Worm (Caenorhabditis elegans) whole organism, L1 larva: ENCODE data around the gene ZK632.2.

Experiments used
- C34B4.2 ChIP-seq: sonication (generic microtip); optimal IDR thresholded peaks from 2 replicates; lab custom pipeline; 2017; ENCODE audit warnings: mild to moderate bottlenecking, missing genetic modification characterization, missing compliant biosample characterization
- Y116A8C.19 ChIP-seq: sonication (generic microtip); optimal IDR thresholded peaks from 2 replicates; lab custom pipeline; 2016; ENCODE audit warnings: missing compliant biosample characterization, missing genetic modification characterization, borderline replicate concordance
- aha-1 ChIP-seq: fragments of 150-350 bp; optimal IDR thresholded peaks from 2 replicates; lab custom pipeline; 2014; ENCODE audit warnings: missing biosample characterization, missing genetic modification characterization
- ama-1 ChIP-seq: fragments of 150-350 bp; optimal IDR thresholded peaks from 2 replicates; lab custom pipeline; 2014
- ceh-90 ChIP-seq: sonication (generic microtip); optimal IDR thresholded peaks from 2 replicates; lab custom pipeline; 2016; ENCODE audit warnings: missing genetic modification characterization, missing compliant biosample characterization
- dsc-1 ChIP-seq: sonication (generic microtip); optimal IDR thresholded peaks from 2 replicates; lab custom pipeline; 2016; ENCODE audit warnings: mild to moderate bottlenecking, missing genetic modification characterization, missing compliant biosample characterization
- efl-1 ChIP-seq, 4 experiments: fragments of 150-350 bp; optimal IDR thresholded peaks in 3 of 4; peaks in 1 of 4; 1 replicate in 1 of 4; 2 replicates in 3 of 4; lab custom pipeline; 2014; ENCODE audit warnings: missing biosample characterization in 2 of 4, missing genetic modification characterization in 2 of 4, missing genetic modification reagents in 2 of 4
- egl-13 ChIP-seq: sonication (generic microtip); optimal IDR thresholded peaks from 2 replicates; lab custom pipeline; 2016; ENCODE audit warnings: missing genotype, missing genetic modification reagents, missing genetic modification characterization, missing compliant biosample characterization
- elt-2 ChIP-seq: sonication (generic microtip); optimal IDR thresholded peaks from 2 replicates; lab custom pipeline; 2016; ENCODE audit warnings: missing genetic modification characterization, mild to moderate bottlenecking, inconsistent platforms, missing compliant biosample characterization, missing genetic modification reagents
- ets-5 ChIP-seq: fragments of 200-800 bp; sonication (Bioruptor generic); IDR thresholded peaks from 2 replicates; pipeline ENCODE4 v1.3.6; 2022; ENCODE audit warnings: missing genetic modification characterization, missing compliant biosample characterization
- fkh-10 ChIP-seq: sonication (generic microtip); optimal IDR thresholded peaks from 2 replicates; lab custom pipeline; 2017; ENCODE audit warnings: missing biosample characterization, missing genetic modification reagents, missing genetic modification characterization
- fkh-8 ChIP-seq: sonication (generic microtip); optimal IDR thresholded peaks from 2 replicates; lab custom pipeline; 2016; ENCODE audit warnings: mild to moderate bottlenecking, missing genetic modification characterization, missing compliant biosample characterization
- fos-1 ChIP-seq: fragments of 150-350 bp; optimal IDR thresholded peaks from 2 replicates; lab custom pipeline; 2014; ENCODE audit warnings: missing biosample characterization, missing genetic modification characterization
- grh-1 ChIP-seq: fragments of 200-800 bp; sonication (Bioruptor generic); IDR thresholded peaks from 2 replicates; pipeline ENCODE4 v1.3.6; 2022; ENCODE audit warnings: missing genetic modification reagents, missing genetic modification characterization, missing compliant biosample characterization
- hlh-17 ChIP-seq: fragments of 200-800 bp; sonication (Bioruptor generic); optimal IDR thresholded peaks from 2 replicates; lab custom pipeline; 2018; ENCODE audit warnings: missing genetic modification characterization, mild to moderate bottlenecking, missing compliant biosample characterization, moderate library complexity, borderline replicate concordance
- hpl-2 ChIP-seq: fragments of 150-350 bp; optimal IDR thresholded peaks from 2 replicates; lab custom pipeline; 2014; ENCODE audit warnings: missing biosample characterization, missing genetic modification reagents, missing genetic modification characterization
- irx-1 ChIP-seq: sonication (generic microtip); optimal IDR thresholded peaks from 2 replicates; lab custom pipeline; 2016; ENCODE audit warnings: missing genetic modification characterization, missing compliant biosample characterization
- isw-1 ChIP-seq: fragments of 200-800 bp; sonication (Bioruptor generic); IDR thresholded peaks from 2 replicates; pipeline ENCODE4 v1.3.6; 2022; ENCODE audit warnings: missing genetic modification characterization, missing compliant biosample characterization
- jun-1 ChIP-seq: fragments of 150-350 bp; optimal IDR thresholded peaks from 2 replicates; lab custom pipeline; 2014; ENCODE audit warnings: missing biosample characterization, missing genetic modification reagents, missing genetic modification characterization
- lin-13 ChIP-seq: fragments of 150-350 bp; optimal IDR thresholded peaks from 2 replicates; lab custom pipeline; 2014; ENCODE audit warnings: missing biosample characterization, missing genetic modification reagents, missing genetic modification characterization
- lin-14 ChIP-seq: fragments of 200-800 bp; sonication (Bioruptor generic); optimal IDR thresholded peaks from 2 replicates; lab custom pipeline; 2018; ENCODE audit warnings: mild to moderate bottlenecking, missing genetic modification characterization, moderate library complexity, missing compliant biosample characterization
- lin-35 ChIP-seq, 2 experiments: fragments of 150-350 bp; optimal IDR thresholded peaks; 2 replicates each; lab custom pipeline; 2014; ENCODE audit warnings: missing biosample characterization in 2 of 2, missing genetic modification characterization in 2 of 2, missing genetic modification reagents in 2 of 2
- lin-39 ChIP-seq: fragments of 150-350 bp; optimal IDR thresholded peaks from 2 replicates; lab custom pipeline; 2014; ENCODE audit warnings: missing biosample characterization, missing genetic modification reagents, missing genetic modification characterization
- lir-3 ChIP-seq: sonication (generic microtip); optimal IDR thresholded peaks from 2 replicates; lab custom pipeline; 2016; ENCODE audit warnings: mild to moderate bottlenecking, missing genetic modification characterization, moderate library complexity, missing compliant biosample characterization; ENCODE audit not compliant: poor library complexity
- mdl-1 ChIP-seq, 2 experiments: fragments of 150-350 bp; optimal IDR thresholded peaks; 2 replicates each; lab custom pipeline; 2014 to 2017; ENCODE audit warnings: missing biosample characterization in 2 of 2, missing genetic modification characterization in 2 of 2, inconsistent platforms in 1 of 2
- mep-1 ChIP-seq: fragments of 150-350 bp; optimal IDR thresholded peaks from 2 replicates; lab custom pipeline; 2014; ENCODE audit warnings: missing biosample characterization, missing genetic modification characterization
- nhr-11 ChIP-seq: fragments of 150-350 bp; optimal IDR thresholded peaks from 2 replicates; lab custom pipeline; 2014; ENCODE audit warnings: missing biosample characterization, missing genetic modification characterization
- nhr-12 ChIP-seq: sonication (generic microtip); optimal IDR thresholded peaks from 2 replicates; lab custom pipeline; 2017; ENCODE audit warnings: missing biosample characterization, missing genetic modification characterization
- nhr-19 ChIP-seq: fragments of 200-800 bp; sonication (Bioruptor generic); conservative IDR thresholded peaks from 2 replicates; pipeline ENCODE4 v1.3.6; 2022; ENCODE audit warnings: missing genetic modification characterization, missing compliant biosample characterization
- nhr-237 ChIP-seq: fragments of 150-350 bp; optimal IDR thresholded peaks from 2 replicates; lab custom pipeline; 2014; ENCODE audit warnings: missing biosample characterization, missing genetic modification characterization
- nhr-28 ChIP-seq: fragments of 150-350 bp; optimal IDR thresholded peaks from 2 replicates; lab custom pipeline; 2014; ENCODE audit warnings: missing biosample characterization, missing genetic modification characterization
- nhr-47 ChIP-seq: sonication (generic microtip); optimal IDR thresholded peaks from 2 replicates; lab custom pipeline; 2016; ENCODE audit warnings: mild to moderate bottlenecking, missing genetic modification characterization, moderate library complexity, missing compliant biosample characterization
- nhr-76 ChIP-seq: sonication (generic microtip); optimal IDR thresholded peaks from 2 replicates; lab custom pipeline; 2017; ENCODE audit warnings: missing biosample characterization, missing genetic modification characterization
- nhr-84 ChIP-seq: sonication (generic microtip); optimal IDR thresholded peaks from 2 replicates; lab custom pipeline; 2017; ENCODE audit warnings: missing biosample characterization, missing genetic modification characterization
- nhr-85 ChIP-seq: sonication (generic microtip); peaks from one replicate; lab custom pipeline; 2016; ENCODE audit warnings: missing genetic modification characterization, inconsistent platforms, missing compliant biosample characterization
- nhr-90 ChIP-seq: sonication (generic microtip); optimal IDR thresholded peaks from 2 replicates; lab custom pipeline; 2016; ENCODE audit warnings: mild to moderate bottlenecking, missing genetic modification characterization, missing compliant biosample characterization; ENCODE audit not compliant: poor library complexity
- pag-3 ChIP-seq: sonication (generic microtip); optimal IDR thresholded peaks from 2 replicates; lab custom pipeline; 2017; ENCODE audit warnings: missing genetic modification characterization, mild to moderate bottlenecking, missing compliant biosample characterization, antibody characterized with exemption, borderline replicate concordance; ENCODE audit not compliant: insufficient read depth
- rnt-1 ChIP-seq: sonication (generic microtip); optimal IDR thresholded peaks from 2 replicates; lab custom pipeline; 2016; ENCODE audit warnings: mild to moderate bottlenecking, missing genetic modification characterization, moderate library complexity, missing compliant biosample characterization
- swsn-7 ChIP-seq: sonication (generic microtip); optimal IDR thresholded peaks from 2 replicates; lab custom pipeline; 2016; ENCODE audit warnings: missing genetic modification characterization, missing compliant biosample characterization
- tlp-1 ChIP-seq: fragments of 150-350 bp; optimal IDR thresholded peaks from 2 replicates; lab custom pipeline; 2014; ENCODE audit warnings: missing biosample characterization, missing genetic modification characterization
- unc-130 ChIP-seq: fragments of 150-350 bp; optimal IDR thresholded peaks from 2 replicates; lab custom pipeline; 2017; ENCODE audit warnings: missing biosample characterization, missing genetic modification characterization, inconsistent platforms
- unc-62 ChIP-seq: fragments of 150-350 bp; optimal IDR thresholded peaks from 2 replicates; lab custom pipeline; 2014; ENCODE audit warnings: missing biosample characterization, missing genetic modification reagents, missing genetic modification characterization
- unc-86 ChIP-seq: sonication (generic microtip); optimal IDR thresholded peaks from 2 replicates; lab custom pipeline; 2016; ENCODE audit warnings: missing genetic modification characterization, missing compliant biosample characterization

The ZK632.2 gene

ce11 chrIII:9786776-9787175, 12.1 kb upstream of the ZK632.2 start:
- TF ChIP-seq rnt-1 (tag; lab: Kevin White, UChicago) = no peak
- TF ChIP-seq lin-35 (GFP tag; optimal IDR thresholded peaks at IDR 0.05; lab: Kevin White, UChicago) = peak in 1 of 2 experiments; percentile 15
- TF ChIP-seq nhr-28 (tag; lab: Kevin White, UChicago) = no peak
- TF ChIP-seq nhr-12 = no peak
- no peak for TF ChIP-seq ceh-90 (tag; lab: Kevin White, UChicago)
- no peak for TF ChIP-seq aha-1 (tag; lab: Kevin White, UChicago)
- TF ChIP-seq unc-62 = no peak
- peak; percentile 56 for TF ChIP-seq elt-2
- no peak for TF ChIP-seq swsn-7
- TF ChIP-seq, all 84 proteins: peak for 2

- TF ChIP-seq nhr-11 (tag; lab: Kevin White, UChicago) (no peak), efl-1 (optimal IDR thresholded peaks at IDR 0.05; lab: Kevin White, UChicago) (no peak), efl-1 (GFP tag; optimal IDR thresholded peaks at IDR 0.05 in 1 of 2; lab: Kevin White, UChicago) (peak in 1 of 2 experiments; percentile 51)
Measured at ce11 chrIII:9789083-9789482, 9.8 kb upstream of the ZK632.2 start.

- TF ChIP-seq efl-1 (optimal IDR thresholded peaks at IDR 0.05; lab: Kevin White, UChicago) = no peak
- no peak for TF ChIP-seq efl-1 (GFP tag; optimal IDR thresholded peaks at IDR 0.05 in 1 of 2; lab: Kevin White, UChicago)
- no peak for TF ChIP-seq C34B4.2 (tag; lab: Kevin White, UChicago)
- TF ChIP-seq nhr-28 (tag; lab: Kevin White, UChicago) = no peak
- no peak for TF ChIP-seq unc-86
- no peak for TF ChIP-seq fos-1 (tag; lab: Kevin White, UChicago)
Measured at ce11 chrIII:9789607-9790073, 9.3 kb upstream of the ZK632.2 start, which contains the start of gene R10E11.5. Gene R10E11.5 (minus strand): TSS chrIII:9789657.

- TF ChIP-seq nhr-90 (peak; percentile 22), mdl-1 (tag; optimal IDR thresholded peaks at IDR 0.05; lab: Kevin White, UChicago) (peak in 1 of 2 experiments; percentile 3), ceh-90 (tag; lab: Kevin White, UChicago) (no peak), nhr-47 (tag; lab: Kevin White, UChicago) (no peak), egl-13 (no peak), lir-3 (tag; lab: Kevin White, UChicago) (no peak), grh-1 (GFP tag; lab: Robert Waterston, UW) (no peak), lin-13 (GFP tag; lab: Kevin White, UChicago) (peak; percentile 26), ets-5 (GFP tag; lab: Robert Waterston, UW) (no peak), tlp-1 (no peak), nhr-12 (no peak), ama-1 (lab: Kevin White, UChicago) (no peak), nhr-76 (tag; lab: Kevin White, UChicago) (no peak), isw-1 (GFP tag; lab: Robert Waterston, UW) (no peak), nhr-84 (no peak), lin-39 (no peak), fkh-10 (GFP tag; lab: Kevin White, UChicago) (no peak), jun-1 (tag; lab: Kevin White, UChicago) (no peak), fkh-8 (no peak), pag-3 (no peak), nhr-85 (peak; percentile 52), dsc-1 (no peak), hlh-17 (GFP tag; lab: Kevin White, UChicago) (no peak), rnt-1 (tag; lab: Kevin White, UChicago) (no peak), irx-1 (tag; lab: Kevin White, UChicago) (no peak), nhr-237 (tag; lab: Kevin White, UChicago) (no peak), Y116A8C.19 (tag; lab: Kevin White, UChicago) (no peak), nhr-28 (tag; lab: Kevin White, UChicago) (no peak), unc-130 (tag; lab: Kevin White, UChicago) (no peak), efl-1 (optimal IDR thresholded peaks at IDR 0.05; lab: Kevin White, UChicago) (peak; percentile 78 to 83), efl-1 (GFP tag; optimal IDR thresholded peaks at IDR 0.05 in 1 of 2; lab: Kevin White, UChicago) (peak; percentile 83 to 97), lin-14 (GFP tag; lab: Kevin White, UChicago) (peak; percentile 47), nhr-11 (tag; lab: Kevin White, UChicago) (no peak), lin-35 (GFP tag; optimal IDR thresholded peaks at IDR 0.05; lab: Kevin White, UChicago) (peak; percentile 56 to 88), hpl-2 (GFP tag; lab: Kevin White, UChicago) (no peak), nhr-19 (GFP tag; lab: Robert Waterston, UW) (no peak), mep-1 (peak; percentile 63)
Measured at ce11 chrIII:9793592-9794417, 5.1 kb upstream of the ZK632.2 start, which contains the start of the genes R10E11.9 and mcm-6. Gene R10E11.9 (minus strand): TSS chrIII:9793642. Gene mcm-6 (plus strand): TSS chrIII:9794367.
